Fruit fly (Drosophila melanogaster) whole organism, pupa: Measurements from ENCODE around the gene CG42854.

Source experiments
- CG15710 ChIP-seq: fragments of 200-800 bp; sonication (Bioruptor generic); optimal IDR thresholded peaks from 2 replicates; lab custom pipeline; 2018; ENCODE audit warnings: missing biosample characterization, mild to moderate bottlenecking, missing genetic modification characterization, moderate library complexity
- CG17806 ChIP-seq: fragments of 200-800 bp; sonication (Bioruptor generic); optimal IDR thresholded peaks from 2 replicates; lab custom pipeline; 2018; ENCODE audit warnings: missing biosample characterization, mild to moderate bottlenecking, missing genetic modification characterization, moderate library complexity
- CG32121 ChIP-seq: fragments of 200-800 bp; sonication (Bioruptor generic); IDR thresholded peaks from 2 replicates; pipeline ENCODE4 v1.3.6; 2022; ENCODE audit warnings: missing biosample characterization, missing genetic modification characterization
- CG8159 ChIP-seq: fragments of 200-800 bp; sonication (Bioruptor generic); optimal IDR thresholded peaks from 3 replicates; lab custom pipeline; 2018; ENCODE audit warnings: missing biosample characterization, mild to moderate bottlenecking, missing genetic modification characterization, moderate library complexity
- CG8301 ChIP-seq: fragments of 200-800 bp; sonication (Bioruptor generic); optimal IDR thresholded peaks from 2 replicates; lab custom pipeline; 2018; ENCODE audit warnings: missing biosample characterization, mild to moderate bottlenecking, missing genetic modification characterization
- EcR ChIP-seq: fragments of 200-800 bp; sonication (Bioruptor generic); optimal IDR thresholded peaks from 3 replicates; lab custom pipeline; 2019; ENCODE audit warnings: missing biosample characterization, missing genetic modification characterization, mild to moderate bottlenecking, moderate library complexity, missing genetic modification reagents
- rn ChIP-seq: fragments of 200-800 bp; sonication (Bioruptor generic); IDR thresholded peaks from 2 replicates; pipeline ENCODE4 v1.3.6; 2022; ENCODE audit warnings: missing biosample characterization, missing genetic modification characterization

DNA sequence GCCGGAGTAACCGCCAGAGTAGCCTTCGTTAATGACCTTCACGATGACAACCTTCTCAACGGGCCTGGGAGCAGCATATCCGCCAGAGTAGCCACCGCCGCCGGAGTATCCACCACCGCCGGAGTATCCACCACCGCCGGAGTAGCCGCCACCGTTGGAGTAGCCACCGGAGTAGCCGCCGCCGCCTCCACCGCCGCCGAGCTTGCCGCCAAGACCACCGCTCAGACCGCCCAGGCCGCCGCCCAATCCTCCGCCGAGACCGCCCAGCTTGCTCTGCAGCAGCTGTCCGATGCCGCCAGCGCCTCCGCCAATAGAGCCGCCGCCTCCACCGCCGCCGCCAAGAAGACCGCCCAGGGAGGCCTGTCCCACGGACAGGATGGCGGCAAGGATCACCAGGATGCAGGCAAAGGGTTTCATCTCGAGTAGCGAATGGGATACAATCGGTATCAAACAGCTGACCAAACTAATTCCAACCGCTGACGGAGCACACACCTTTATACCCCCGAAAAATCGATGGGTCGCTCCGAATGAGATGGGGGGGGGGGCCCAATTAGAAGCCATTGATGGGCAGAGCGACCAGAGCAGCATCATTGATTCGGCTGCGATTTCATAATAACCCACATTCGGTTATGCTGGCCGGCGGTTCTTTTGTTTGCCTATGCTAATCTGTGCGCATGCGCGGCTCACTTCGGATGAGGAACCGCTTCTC, 20.7 kb downstream of the CG42854 start:
- TF ChIP-seq CG8301 (tag; lab: Kevin White, UChicago) (no peak), CG15710 (tag; lab: Kevin White, UChicago) (no peak), CG32121 (no peak), EcR (GFP tag; lab: Kevin White, UChicago) (no peak), CG17806 (tag; lab: Kevin White, UChicago) (no peak), rn (GFP tag; lab: Robert Waterston, UW) (no peak), CG8159 (tag; lab: Kevin White, UChicago) (no peak)
